Worm (Caenorhabditis elegans): ENCODE measurements around the gene cnc-2.
A peak's percentile ranks its signal among the peaks of the same experiment; 100 is the strongest.

cnc-2 gene

DNA sequence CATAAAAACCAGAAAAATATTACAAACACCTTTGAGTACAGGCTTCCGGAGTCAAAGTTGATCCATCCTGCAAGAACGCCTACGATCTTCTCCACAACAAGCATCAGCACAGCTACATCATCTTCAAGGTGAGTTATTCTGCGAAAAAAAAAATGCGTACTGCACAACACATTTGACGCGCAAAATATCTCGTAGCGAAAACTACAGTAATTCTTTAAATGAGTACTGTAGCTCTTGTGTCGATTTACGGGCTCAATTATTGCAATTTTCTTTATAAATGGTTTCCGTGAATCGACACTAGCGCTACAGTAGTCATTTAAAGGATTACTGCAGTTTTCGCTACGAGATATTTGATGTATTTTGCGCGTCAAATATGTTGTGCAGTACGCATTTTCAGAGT is 26.9 kb upstream of the cnc-2 start:
- TF ChIP-seq efl-1 (optimal IDR thresholded peaks at IDR 0.05) (no peak), efl-1 (GFP tag; optimal IDR thresholded peaks at IDR 0.05 in 1 of 2) (peak in 1 of 2 experiments; percentile 87), sox-4 (tag; optimal IDR thresholded peaks at IDR 0.05) (no peak)

DNA sequence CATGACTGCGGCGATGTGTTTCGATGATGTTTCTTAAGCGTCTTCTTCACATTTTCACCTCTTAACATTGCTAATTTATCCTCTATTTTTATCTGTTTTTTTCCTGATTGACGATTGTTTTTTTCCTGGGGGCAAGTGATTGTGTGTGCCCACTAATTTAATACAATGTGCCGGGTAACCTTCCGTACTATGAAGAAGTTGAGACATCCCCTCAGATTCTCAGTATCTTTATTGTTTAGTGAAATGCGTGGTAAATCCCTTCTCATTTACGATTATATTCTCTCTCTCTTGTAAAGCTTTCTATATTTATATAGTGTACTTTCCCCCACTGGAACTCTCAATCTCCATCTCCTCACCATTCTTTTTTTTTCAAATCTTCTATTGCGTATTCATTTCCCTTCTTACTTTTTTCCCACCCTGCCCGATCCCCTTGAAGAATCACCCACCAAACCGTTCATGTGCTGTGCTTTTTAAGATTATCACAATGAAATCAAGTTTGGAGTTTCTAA is 26.4 kb upstream of the cnc-2 start:
- TF ChIP-seq ceh-88 (GFP tag; IDR thresholded peaks at IDR 0.05), result no peak
- peak; percentile 29 for TF ChIP-seq nhr-85 (tag)

DNA sequence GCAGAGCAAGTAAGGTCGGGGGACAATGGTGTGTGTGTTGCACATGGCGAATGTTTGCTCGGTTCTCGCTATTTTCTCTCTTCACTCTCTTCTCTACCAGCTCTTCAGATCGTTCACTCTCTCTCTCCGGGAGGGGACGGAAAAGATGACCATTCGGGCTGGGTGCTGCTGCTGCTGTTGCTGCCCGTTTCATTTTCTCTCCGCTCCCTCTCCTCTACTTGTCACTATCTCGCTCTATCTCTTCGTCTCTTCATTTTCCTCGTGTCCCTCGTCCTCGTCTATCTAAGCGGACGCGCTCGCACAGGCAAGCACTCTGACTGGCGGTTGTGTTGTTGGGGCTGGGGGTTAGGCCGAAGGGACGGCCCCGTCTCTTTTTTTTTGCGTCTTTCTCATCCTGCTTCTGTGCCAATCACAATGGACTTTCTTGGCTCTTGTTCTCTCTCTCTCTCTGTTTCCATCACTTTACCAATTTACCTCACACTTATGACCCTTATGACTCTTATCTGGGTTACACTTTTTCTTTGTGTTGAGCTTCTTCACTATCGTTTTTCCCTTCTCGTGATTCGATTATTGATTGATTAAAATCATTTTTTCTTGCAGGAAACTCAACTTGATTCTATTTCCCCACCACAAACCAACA is 24.6 kb upstream of the cnc-2 start, which contains the start of the genes F53E2.2 and unc-60:
Gene F53E2.2, plus strand, starts transcription at position 601 of the 640 bp plus-strand sequence.
Gene unc-60, plus strand, starts transcription at position 601 of the 640 bp plus-strand sequence.
- TF ChIP-seq rnt-1 (tag; optimal IDR thresholded peaks at IDR 0.05) (peak; percentile 49), mab-9 (GFP tag; IDR thresholded peaks at IDR 0.05) (no peak; the same call in 1 of the 2 replicates), C34B4.2 (tag; optimal IDR thresholded peaks at IDR 0.05) (no peak), ceh-63 (GFP tag; optimal IDR thresholded peaks at IDR 0.05) (no peak), C04F5.9 (tag; optimal IDR thresholded peaks at IDR 0.05) (no peak), mep-1 (tag; optimal IDR thresholded peaks at IDR 0.05) (peak; percentile 59), sox-4 (tag; optimal IDR thresholded peaks at IDR 0.05) (no peak), ama-1 (optimal IDR thresholded peaks at IDR 0.05) (no peak), ces-1 (GFP tag; optimal IDR thresholded peaks at IDR 0.05) (no peak), nhr-11 (tag; optimal IDR thresholded peaks at IDR 0.05) (no peak), ztf-11 (tag; optimal IDR thresholded peaks at IDR 0.05) (peak in 1 of 2 experiments; percentile 54), hlh-4 (tag; optimal IDR thresholded peaks at IDR 0.05) (no peak), isw-1 (GFP tag; IDR thresholded peaks at IDR 0.05) (peak; percentile 30; the same call in 1 of the 2 replicates), swsn-7 (tag; optimal IDR thresholded peaks at IDR 0.05) (peak; percentile 60), lin-39 (tag; optimal IDR thresholded peaks at IDR 0.05) (no peak), lsy-2 (tag; optimal IDR thresholded peaks at IDR 0.05) (peak; percentile 15 to 56), unc-62 (GFP tag; optimal IDR thresholded peaks at IDR 0.05) (no peak), lin-13 (GFP tag; optimal IDR thresholded peaks at IDR 0.05) (peak; percentile 34), nhr-85 (tag) (peak; percentile 74), nhr-237 (tag; optimal IDR thresholded peaks at IDR 0.05) (no peak), fkh-10 (GFP tag; optimal IDR thresholded peaks at IDR 0.05) (no peak), aly-2 (tag; optimal IDR thresholded peaks at IDR 0.05) (no peak), Y116A8C.19 (tag; optimal IDR thresholded peaks at IDR 0.05; ENCODE audit: borderline replicate concordance) (no peak), nhr-71 (tag; optimal IDR thresholded peaks at IDR 0.05) (peak; percentile 82), dpl-1 (GFP tag; optimal IDR thresholded peaks at IDR 0.05) (peak; percentile 2 to 35 (median 19)), mdl-1 (tag; optimal IDR thresholded peaks at IDR 0.05) (peak in 1 of 2 experiments; percentile 47), alr-1 (tag; optimal IDR thresholded peaks at IDR 0.05; ENCODE audit: borderline replicate concordance) (no peak), ceh-82 (tag; optimal IDR thresholded peaks at IDR 0.05) (peak in 2 of 3 experiments; percentile 69 to 78), zag-1 (tag; optimal IDR thresholded peaks at IDR 0.05) (no peak), F16B12.6 (tag; optimal IDR thresholded peaks at IDR 0.05) (no peak), nhr-90 (tag; optimal IDR thresholded peaks at IDR 0.05; ENCODE audit: poor library complexity) (peak; percentile 25), C16A3.4 (tag; optimal IDR thresholded peaks at IDR 0.05) (peak; percentile 35), nhr-77 (tag; optimal IDR thresholded peaks at IDR 0.05) (peak; percentile 59), lin-35 (GFP tag; optimal IDR thresholded peaks at IDR 0.05) (peak; percentile 45 to 69), ets-5 (GFP tag; IDR thresholded peaks at IDR 0.05) (no peak), egl-27 (tag; optimal IDR thresholded peaks at IDR 0.05) (peak; percentile 34 to 46), pag-3 (tag; optimal IDR thresholded peaks at IDR 0.05; ENCODE audit: borderline replicate concordance, insufficient read depth) (no peak), snpc-4 (tag; optimal IDR thresholded peaks at IDR 0.05) (no peak), fos-1 (tag; optimal IDR thresholded peaks at IDR 0.05) (no peak), unc-30 (tag; optimal IDR thresholded peaks at IDR 0.05) (no peak), nhr-19 (GFP tag; conservative IDR thresholded peaks at IDR 0.05) (no peak; the same call in 1 of the 2 replicates), hlh-17 (GFP tag; optimal IDR thresholded peaks at IDR 0.05; ENCODE audit: borderline replicate concordance) (no peak), ztf-4 (tag; optimal IDR thresholded peaks at IDR 0.05) (peak; percentile 72), xbp-1 (tag; optimal IDR thresholded peaks at IDR 0.05) (peak; percentile 44), irx-1 (tag; optimal IDR thresholded peaks at IDR 0.05) (peak; percentile 29)

Data from whole organism, L1 larva.